Fruit fly (Drosophila melanogaster) whole organism, embryonic: ENCODE results near the gene CG31098.

Experiments used
- Abd-B ChIP-seq: fragments of 200-800 bp; sonication (Bioruptor generic); optimal IDR thresholded peaks from 2 replicates; lab custom pipeline; 2018; ENCODE audit warnings: missing biosample characterization, mild to moderate bottlenecking, missing genetic modification characterization, moderate library complexity
- CG4360 ChIP-seq: fragments of 200-800 bp; sonication (Bioruptor generic); IDR thresholded peaks from 2 replicates; pipeline ENCODE4 v1.3.6; 2022; ENCODE audit warnings: missing biosample characterization, missing genetic modification characterization
- CG4820 ChIP-seq: fragments of 200-800 bp; sonication (Bioruptor generic); optimal IDR thresholded peaks from 3 replicates; lab custom pipeline; 2016; ENCODE audit warnings: missing biosample characterization, missing genetic modification characterization
- CHES-1-like ChIP-seq: fragments of 200-800 bp; sonication (Bioruptor generic); optimal IDR thresholded peaks from 2 replicates; lab custom pipeline; 2016; ENCODE audit warnings: missing biosample characterization, missing genetic modification characterization
- D19A ChIP-seq: fragments of 200-800 bp; optimal IDR thresholded peaks from 3 replicates; lab custom pipeline; 2019; ENCODE audit warnings: missing biosample characterization, mild to moderate bottlenecking, missing genetic modification characterization, moderate library complexity
- Hand ChIP-seq: fragments of 200-800 bp; sonication (Bioruptor generic); optimal IDR thresholded peaks from 2 replicates; lab custom pipeline; 2017; ENCODE audit warnings: mild to moderate bottlenecking, missing biosample characterization, missing genetic modification reagents, missing genetic modification characterization
- cas ChIP-seq: fragments of 200-800 bp; sonication (Bioruptor generic); IDR thresholded peaks from 2 replicates; pipeline ENCODE4 v1.3.6; 2022; ENCODE audit warnings: missing biosample characterization, missing genetic modification characterization
- croc ChIP-seq: fragments of 200-800 bp; sonication (Bioruptor generic); conservative IDR thresholded peaks from 3 replicates; pipeline ENCODE4 v1.3.6; 2022; ENCODE audit warnings: missing biosample characterization, missing genetic modification characterization
- cwo ChIP-seq: fragments of 200-800 bp; sonication (Bioruptor generic); optimal IDR thresholded peaks from 3 replicates; lab custom pipeline; 2017; ENCODE audit warnings: missing biosample characterization, missing genetic modification characterization, mild to moderate bottlenecking, moderate library complexity, missing genetic modification reagents
- danr ChIP-seq: fragments of 200-800 bp; sonication (Bioruptor generic); IDR thresholded peaks from 2 replicates; pipeline ENCODE4 v1.3.6; 2022; ENCODE audit warnings: missing biosample characterization, missing genetic modification characterization
- gsb ChIP-seq: fragments of 200-800 bp; sonication (Bioruptor generic); IDR thresholded peaks from 2 replicates; pipeline ENCODE4 v1.3.6; 2022; ENCODE audit warnings: missing biosample characterization, missing genetic modification characterization
- luna ChIP-seq: fragments of 200-800 bp; sonication (Bioruptor generic); optimal IDR thresholded peaks from 2 replicates; lab custom pipeline; 2016; ENCODE audit warnings: missing biosample characterization, missing genetic modification characterization
- rib ChIP-seq: fragments of 200-800 bp; sonication (Bioruptor generic); IDR thresholded peaks from 2 replicates; pipeline ENCODE4 v1.3.6; 2022; ENCODE audit warnings: missing biosample characterization, missing genetic modification characterization
- sc ChIP-seq, 3 experiments: fragments of >200 bp in 2 of 3; fragments of 200-800 bp in 1 of 3; sonication (Bioruptor generic) in 1 of 3; optimal IDR thresholded peaks; 2 replicates in 2 of 3; 3 replicates in 1 of 3; lab custom pipeline; 2017; ENCODE audit warnings: mild to moderate bottlenecking in 1 of 3, missing biosample characterization in 1 of 3, missing genetic modification characterization in 1 of 3, missing genetic modification reagents in 1 of 3

DNA sequence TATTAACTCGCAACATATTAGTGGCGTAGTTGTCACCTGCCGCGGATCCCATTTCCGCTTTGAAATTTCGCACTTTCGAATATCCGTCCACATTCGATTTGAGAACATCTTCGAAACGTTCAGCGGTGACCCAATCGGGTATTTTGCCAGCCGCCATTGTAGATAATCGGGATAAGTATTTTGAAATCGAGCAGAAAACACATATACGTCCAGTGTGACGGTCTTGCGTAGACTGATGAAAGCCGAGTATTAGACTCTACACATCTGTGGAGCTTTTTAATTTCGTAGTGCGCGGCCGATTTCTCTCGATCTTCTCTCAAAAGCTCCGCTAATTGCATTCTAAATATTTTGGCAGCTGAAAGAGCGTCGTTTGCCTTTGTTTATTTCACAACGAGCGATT, 36.3 kb upstream of the CG31098 start, which contains the start of gene CHKov1:
- TF ChIP-seq Hand (GFP tag; lab: Kevin White, UChicago) (no peak), rib (no peak), gsb (GFP tag; lab: Robert Waterston, UW) (no peak), CG4360 (GFP tag; lab: Robert Waterston, UW) (no peak), CG4820 (GFP tag; lab: Kevin White, UChicago) (no peak), danr (GFP tag; lab: Robert Waterston, UW) (no peak), cas (GFP tag; lab: Robert Waterston, UW) (no peak), cwo (GFP tag; lab: Kevin White, UChicago) (no peak), croc (GFP tag; lab: Robert Waterston, UW) (no peak), CHES-1-like (GFP tag; lab: Kevin White, UChicago) (no peak), sc (optimal IDR thresholded peaks at IDR 0.05; lab: Kevin White, UChicago) (no peak), sc (GFP tag; optimal IDR thresholded peaks at IDR 0.05; lab: Kevin White, UChicago) (no peak), D19A (no peak), Abd-B (GFP tag; lab: Kevin White, UChicago) (no peak), luna (GFP tag; lab: Kevin White, UChicago) (no peak)
